Worm (Caenorhabditis elegans) whole organism, young adult: ENCODE measurements around the gene ilcr-2.

ENCODE experiments used
- B0019.2 ChIP-seq: fragments of 200-800 bp; sonication (Bioruptor generic); conservative IDR thresholded peaks from 2 replicates; pipeline ENCODE4 v1.3.6; 2022; ENCODE audit warnings: missing genetic modification reagents, missing genetic modification characterization, missing compliant biosample characterization
- C17E4.6 ChIP-seq: fragments of 200-800 bp; sonication (Bioruptor generic); IDR thresholded peaks from 2 replicates; pipeline ENCODE4 v1.3.6; 2022; ENCODE audit warnings: missing genetic modification reagents, missing genetic modification characterization, missing compliant biosample characterization

- no peak for TF ChIP-seq C17E4.6
- TF ChIP-seq B0019.2, result no peak
Observed at ce11 chrII:5426054-5426453, 49.0 kb upstream of the ilcr-2 start.
